Fruit fly (Drosophila melanogaster): ENCODE results near the gene CG10428.

CG10428 gene

DNA sequence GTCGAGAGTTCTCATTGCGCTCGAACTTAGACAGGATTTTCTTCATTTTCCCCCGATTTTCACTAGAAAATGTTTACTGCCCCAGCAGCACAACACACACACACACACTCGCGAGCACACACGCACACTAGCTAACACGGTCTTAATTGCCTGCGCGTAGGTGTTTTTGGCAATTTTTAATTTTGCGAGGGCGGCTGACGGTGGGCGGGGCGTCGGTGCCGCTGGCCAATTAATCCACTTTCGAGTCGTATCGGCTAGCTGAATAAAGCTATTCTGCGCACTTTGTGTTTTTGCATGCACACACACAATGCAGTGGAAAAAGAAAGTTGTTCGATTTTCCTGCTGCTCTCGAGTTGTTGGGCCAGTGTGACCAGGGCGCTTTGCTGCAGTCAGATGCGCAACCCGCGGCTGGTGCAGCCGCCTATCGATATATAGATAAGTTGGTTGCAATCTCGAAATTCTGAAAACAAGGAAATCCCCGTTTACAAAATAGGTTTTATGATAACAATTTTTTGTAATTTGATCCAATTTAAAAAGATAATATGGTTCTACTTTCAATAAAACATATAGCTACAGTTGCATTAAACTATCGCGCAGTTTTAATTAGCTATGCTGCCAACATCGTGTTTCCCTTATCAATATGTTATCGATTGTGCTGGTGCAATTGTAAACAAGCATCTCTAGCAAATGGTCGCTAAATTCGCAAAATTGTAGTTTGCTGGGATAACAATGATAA lies 19.9 kb downstream of the CG10428 start, which contains the start of the genes Nak and Tango6 (continued):
- TF ChIP-seq hkb (optimal IDR thresholded peaks at IDR 0.05): peak; percentile 90
- no peak for TF ChIP-seq hkb (GFP tag; IDR thresholded peaks at IDR 0.05)
- TF ChIP-seq CG32532 (GFP tag; IDR thresholded peaks at IDR 0.05): no peak; the same call in 1 of the 2 replicates
- no peak for TF ChIP-seq CG5245 (GFP tag; optimal IDR thresholded peaks at IDR 0.05)
- no peak; the same call in none of the 2 replicates for TF ChIP-seq nerfin-2 (GFP tag; IDR thresholded peaks at IDR 0.05; ENCODE audit: partially characterized antibody)
- no peak for TF ChIP-seq CG13123 (GFP tag; optimal IDR thresholded peaks at IDR 0.05)
- TF ChIP-seq crp (GFP tag; optimal IDR thresholded peaks at IDR 0.05): peak in 1 of 2 experiments; percentile 69
- TF ChIP-seq Fer2 (tag; optimal IDR thresholded peaks at IDR 0.05): no peak
- peak; percentile 11 for TF ChIP-seq CG1647 (GFP tag; optimal IDR thresholded peaks at IDR 0.05)
- no peak for TF ChIP-seq emc (GFP tag; optimal IDR thresholded peaks at IDR 0.05)
- no peak for TF ChIP-seq CG8944 (GFP tag; optimal IDR thresholded peaks at IDR 0.05)
- TF ChIP-seq Side (GFP tag; optimal IDR thresholded peaks at IDR 0.05): no peak
- peak; percentile 50 for TF ChIP-seq gem (tag; optimal IDR thresholded peaks at IDR 0.05)
- peak; percentile 8 for TF ChIP-seq Dad (GFP tag; optimal IDR thresholded peaks at IDR 0.05)
- no peak for TF ChIP-seq pan (optimal IDR thresholded peaks at IDR 0.05)
- TF ChIP-seq pan (GFP tag; optimal IDR thresholded peaks at IDR 0.05 in 1 of 2, IDR thresholded peaks at IDR 0.05 in 1 of 2): no peak
- TF ChIP-seq Xrp1 (GFP tag; IDR thresholded peaks at IDR 0.05): no peak
- TF ChIP-seq Usf (GFP tag; optimal IDR thresholded peaks at IDR 0.05): no peak
- TF ChIP-seq disco-r (GFP tag; optimal IDR thresholded peaks at IDR 0.05): peak; percentile 23
- no peak for TF ChIP-seq Taf1 (GFP tag; IDR thresholded peaks at IDR 0.05)
- peak; percentile 87 for TF ChIP-seq cg (GFP tag; optimal IDR thresholded peaks at IDR 0.05)
- TF ChIP-seq NK7.1 (GFP tag; optimal IDR thresholded peaks at IDR 0.05): no peak
- no peak for TF ChIP-seq CG8765 (GFP tag; IDR thresholded peaks at IDR 0.05)
- TF ChIP-seq CG3726 (GFP tag; IDR thresholded peaks at IDR 0.05): no peak
- TF ChIP-seq CG13287 (GFP tag; IDR thresholded peaks at IDR 0.05; ENCODE audit: partially characterized antibody): peak; percentile 97
- TF ChIP-seq sisA (GFP tag; IDR thresholded peaks at IDR 0.05): no peak
- TF ChIP-seq Mrtf (GFP tag; IDR thresholded peaks at IDR 0.05): no peak
- peak; percentile 25; the same call in 1 of the 3 replicates for TF ChIP-seq Dbx (GFP tag; IDR thresholded peaks at IDR 0.05)
- peak; percentile 64 for TF ChIP-seq Ets97D (GFP tag; optimal IDR thresholded peaks at IDR 0.05)
- peak; percentile 64 for TF ChIP-seq CG17829 (tag; optimal IDR thresholded peaks at IDR 0.05)
- peak; percentile 99 for TF ChIP-seq Dll (GFP tag; IDR thresholded peaks at IDR 0.05; ENCODE audit: partially characterized antibody)
- TF ChIP-seq gro (GFP tag; optimal IDR thresholded peaks at IDR 0.05): peak; percentile 15
- no peak for TF ChIP-seq D19A (tag; optimal IDR thresholded peaks at IDR 0.05)
- peak in 1 of 2 experiments; percentile 18 for TF ChIP-seq Hr51 (GFP tag; optimal IDR thresholded peaks at IDR 0.05)
- no peak for TF ChIP-seq schlank (tag; optimal IDR thresholded peaks at IDR 0.05)
- TF ChIP-seq Hmr (GFP tag; optimal IDR thresholded peaks at IDR 0.05): peak; percentile 33
- no peak for TF ChIP-seq CG15073 (GFP tag; optimal IDR thresholded peaks at IDR 0.05)
- TF ChIP-seq Stat92E (GFP tag; optimal IDR thresholded peaks at IDR 0.05): peak in 1 of 3 experiments; percentile 51
- TF ChIP-seq esg (GFP tag; conservative IDR thresholded peaks at IDR 0.05): no peak
- TF ChIP-seq CG12155 (GFP tag; optimal IDR thresholded peaks at IDR 0.05): peak; percentile 27
- no peak for TF ChIP-seq CG17328 (GFP tag; IDR thresholded peaks at IDR 0.05)
- peak; percentile 36 for TF ChIP-seq HLH54F (GFP tag; optimal IDR thresholded peaks at IDR 0.05)
- TF ChIP-seq CG1024 (GFP tag; IDR thresholded peaks at IDR 0.05): no peak
- no peak for TF ChIP-seq CG14965 (GFP tag; optimal IDR thresholded peaks at IDR 0.05; ENCODE audit: borderline replicate concordance)
- TF ChIP-seq CG31224 (GFP tag; IDR thresholded peaks at IDR 0.05): no peak
- TF ChIP-seq CG10543 (GFP tag; optimal IDR thresholded peaks at IDR 0.05): no peak
- TF ChIP-seq repo (GFP tag; optimal IDR thresholded peaks at IDR 0.05): no peak
- no peak for TF ChIP-seq Dek (tag; optimal IDR thresholded peaks at IDR 0.05)
- TF ChIP-seq Mad (GFP tag; optimal IDR thresholded peaks at IDR 0.05): no peak
- peak; percentile 13 for TF ChIP-seq HmgZ (tag; optimal IDR thresholded peaks at IDR 0.05)
